Fruit fly (Drosophila melanogaster) whole organism, embryonic: Measurements from ENCODE around the gene CG11581.

Source experiments
- Ada2b ChIP-seq: fragments of 200-800 bp; sonication (Bioruptor generic); IDR thresholded peaks from 2 replicates; pipeline ENCODE4 v1.3.6; 2022; ENCODE audit warnings: missing biosample characterization, missing genetic modification characterization
- CG10147 ChIP-seq: fragments of 200-800 bp; sonication (Bioruptor generic); optimal IDR thresholded peaks from 2 replicates; lab custom pipeline; 2019; ENCODE audit warnings: missing biosample characterization, mild to moderate bottlenecking, missing genetic modification characterization, moderate library complexity
- CG10366 ChIP-seq: fragments of 200-800 bp; sonication (Bioruptor generic); IDR thresholded peaks from 2 replicates; pipeline ENCODE4 v1.3.6; 2022; ENCODE audit warnings: missing biosample characterization, missing genetic modification characterization
- CG11504 ChIP-seq: fragments of 200-800 bp; sonication (Bioruptor generic); optimal IDR thresholded peaks from 3 replicates; lab custom pipeline; 2019; ENCODE audit warnings: missing biosample characterization, mild to moderate bottlenecking, missing genetic modification characterization, moderate library complexity
- CG12391 ChIP-seq: fragments of 200-800 bp; sonication (Bioruptor generic); optimal IDR thresholded peaks from 3 replicates; lab custom pipeline; 2018; ENCODE audit warnings: missing biosample characterization, mild to moderate bottlenecking, missing genetic modification characterization, moderate library complexity
- CG12744 ChIP-seq: fragments of 200-800 bp; sonication (Bioruptor generic); optimal IDR thresholded peaks from 2 replicates; lab custom pipeline; 2016; ENCODE audit warnings: missing biosample characterization, missing genetic modification characterization
- CG12769 ChIP-seq: fragments of 200-800 bp; sonication (Bioruptor generic); optimal IDR thresholded peaks from 2 replicates; lab custom pipeline; 2019; ENCODE audit warnings: missing biosample characterization, mild to moderate bottlenecking, missing genetic modification characterization, moderate library complexity
- CG13624 ChIP-seq: fragments of 200-800 bp; sonication (Bioruptor generic); optimal IDR thresholded peaks from 2 replicates; lab custom pipeline; 2016; ENCODE audit warnings: missing biosample characterization, missing genetic modification characterization
- CG14965 ChIP-seq: fragments of 200-800 bp; sonication (Bioruptor generic); optimal IDR thresholded peaks from 2 replicates; lab custom pipeline; 2016; ENCODE audit warnings: missing biosample characterization, missing genetic modification characterization, borderline replicate concordance
- CG15514 ChIP-seq: fragments of 200-800 bp; sonication (Bioruptor generic); optimal IDR thresholded peaks from 3 replicates; lab custom pipeline; 2017; ENCODE audit warnings: missing biosample characterization, missing genetic modification characterization, mild to moderate bottlenecking, moderate library complexity, missing genetic modification reagents
- CG16815 ChIP-seq: fragments of 200-800 bp; sonication (Bioruptor generic); optimal IDR thresholded peaks from 3 replicates; lab custom pipeline; 2017; ENCODE audit warnings: missing biosample characterization, mild to moderate bottlenecking, missing genetic modification characterization
- CG1792 ChIP-seq: fragments of 200-800 bp; sonication (Bioruptor generic); optimal IDR thresholded peaks from 2 replicates; lab custom pipeline; 2016; ENCODE audit warnings: missing biosample characterization, missing genetic modification characterization
- CG31224 ChIP-seq: fragments of 200-800 bp; sonication (Bioruptor generic); IDR thresholded peaks from 2 replicates; pipeline ENCODE4 v1.3.6; 2022; ENCODE audit warnings: missing biosample characterization, missing genetic modification characterization
- CG32772 ChIP-seq: fragments of 200-800 bp; sonication (Bioruptor generic); IDR thresholded peaks from 2 replicates; pipeline ENCODE4 v1.3.6; 2022; ENCODE audit warnings: missing biosample characterization, missing genetic modification characterization
- CG43689 ChIP-seq: fragments of 200-800 bp; sonication (Bioruptor generic); IDR thresholded peaks from 2 replicates; pipeline ENCODE4 v1.3.6; 2022; ENCODE audit warnings: missing biosample characterization, missing genetic modification characterization
- CG6765 ChIP-seq: fragments of 200-800 bp; sonication (Bioruptor generic); optimal IDR thresholded peaks from 3 replicates; lab custom pipeline; 2017; ENCODE audit warnings: missing biosample characterization, mild to moderate bottlenecking, missing genetic modification characterization
- CG6813 ChIP-seq: fragments of 200-800 bp; sonication (Bioruptor generic); optimal IDR thresholded peaks from 2 replicates; lab custom pipeline; 2017; ENCODE audit warnings: missing biosample characterization, missing genetic modification characterization, mild to moderate bottlenecking, moderate library complexity, missing genetic modification reagents
- CG7928 ChIP-seq: fragments of 200-800 bp; sonication (Bioruptor generic); optimal IDR thresholded peaks from 2 replicates; lab custom pipeline; 2017; ENCODE audit warnings: missing biosample characterization, mild to moderate bottlenecking, missing genetic modification characterization
- CG8290 ChIP-seq, 3 experiments: fragments of 200-800 bp; sonication (Bioruptor generic); optimal IDR thresholded peaks; 2 replicates each; lab custom pipeline; 2016 to 2019; ENCODE audit warnings: missing biosample characterization in 3 of 3, missing genetic modification characterization in 3 of 3, mild to moderate bottlenecking in 2 of 3, moderate library complexity in 1 of 3
- CG8924 ChIP-seq: fragments of 200-800 bp; optimal IDR thresholded peaks from 3 replicates; lab custom pipeline; 2019; ENCODE audit warnings: missing biosample characterization, mild to moderate bottlenecking, missing genetic modification characterization, moderate library complexity
- CTCF ChIP-seq: fragments of 200-800 bp; sonication (Bioruptor generic); optimal IDR thresholded peaks from 2 replicates; lab custom pipeline; 2017; ENCODE audit warnings: missing biosample characterization, mild to moderate bottlenecking, missing genetic modification characterization, moderate library complexity
- Dek ChIP-seq: fragments of 200-800 bp; sonication (Bioruptor generic); optimal IDR thresholded peaks from 3 replicates; lab custom pipeline; 2019; ENCODE audit warnings: missing biosample characterization, mild to moderate bottlenecking, missing genetic modification characterization, moderate library complexity
- Fer1 ChIP-seq: fragments of 200-800 bp; sonication (Bioruptor generic); optimal IDR thresholded peaks from 2 replicates; lab custom pipeline; 2017; ENCODE audit warnings: missing biosample characterization, mild to moderate bottlenecking, missing genetic modification characterization
- Fer3 ChIP-seq: fragments of 200-800 bp; sonication (Bioruptor generic); optimal IDR thresholded peaks from 2 replicates; lab custom pipeline; 2018; ENCODE audit warnings: missing biosample characterization, mild to moderate bottlenecking, missing genetic modification characterization, moderate library complexity
- Hmr ChIP-seq: fragments of 200-800 bp; sonication (Bioruptor generic); optimal IDR thresholded peaks from 3 replicates; lab custom pipeline; 2017; ENCODE audit warnings: mild to moderate bottlenecking, missing biosample characterization, missing genetic modification reagents, missing genetic modification characterization
- MBD-R2 ChIP-seq: fragments of 200-800 bp; sonication (Bioruptor generic); IDR thresholded peaks from 2 replicates; pipeline ENCODE4 v1.3.6; 2022; ENCODE audit warnings: missing biosample characterization, missing genetic modification characterization
- Med ChIP-seq: fragments of 200-800 bp; sonication (Bioruptor generic); peaks from one replicate; lab custom pipeline; 2016; ENCODE audit warnings: missing biosample characterization, missing genetic modification characterization, mild to moderate bottlenecking, inconsistent platforms, moderate library complexity
- Nf-YC ChIP-seq: fragments of 200-800 bp; optimal IDR thresholded peaks from 3 replicates; lab custom pipeline; 2019; ENCODE audit warnings: missing biosample characterization, mild to moderate bottlenecking, missing genetic modification characterization, moderate library complexity
- Ptx1 ChIP-seq: fragments of 200-800 bp; sonication (Bioruptor generic); IDR thresholded peaks from 2 replicates; pipeline ENCODE4 v1.3.6; 2022; ENCODE audit warnings: missing biosample characterization, missing genetic modification characterization
- Rfx ChIP-seq: fragments of 200-800 bp; sonication (Bioruptor generic); IDR thresholded peaks from 2 replicates; pipeline ENCODE4 v1.3.6; 2022; ENCODE audit warnings: missing biosample characterization, missing genetic modification characterization
- Scr ChIP-seq: fragments of 200-800 bp; sonication (Bioruptor generic); IDR thresholded peaks from 2 replicates; pipeline ENCODE4 v1.3.6; 2022; ENCODE audit warnings: missing biosample characterization, missing genetic modification characterization; ENCODE audit not compliant: partially characterized antibody
- Six4 ChIP-seq: fragments of 200-800 bp; sonication (Bioruptor generic); optimal IDR thresholded peaks from 2 replicates; lab custom pipeline; 2016; ENCODE audit warnings: missing biosample characterization, missing genetic modification characterization
- Sry-β ChIP-seq: fragments of 200-800 bp; sonication (Bioruptor generic); optimal IDR thresholded peaks from 2 replicates; lab custom pipeline; 2018; ENCODE audit warnings: missing biosample characterization, mild to moderate bottlenecking, missing genetic modification characterization, moderate library complexity
- abd-A ChIP-seq: fragments of 200-800 bp; sonication (Bioruptor generic); optimal IDR thresholded peaks from 3 replicates; lab custom pipeline; 2019; ENCODE audit warnings: missing biosample characterization, mild to moderate bottlenecking, missing genetic modification characterization, moderate library complexity
- dpn ChIP-seq, 2 experiments: fragments of 200-800 bp; sonication (Bioruptor generic); optimal IDR thresholded peaks; 3 replicates each; lab custom pipeline; 2016; ENCODE audit warnings: missing biosample characterization in 2 of 2, missing genetic modification characterization in 2 of 2
- gem ChIP-seq: fragments of 200-800 bp; sonication (Bioruptor generic); optimal IDR thresholded peaks from 2 replicates; lab custom pipeline; 2019; ENCODE audit warnings: missing biosample characterization, mild to moderate bottlenecking, missing genetic modification characterization, moderate library complexity
- lbe ChIP-seq: fragments of 200-800 bp; sonication (Bioruptor generic); optimal IDR thresholded peaks from 2 replicates; lab custom pipeline; 2016; ENCODE audit warnings: missing biosample characterization, mild to moderate bottlenecking, missing genetic modification characterization
- lilli ChIP-seq: fragments of 200-800 bp; sonication (Bioruptor generic); optimal IDR thresholded peaks from 3 replicates; lab custom pipeline; 2016; ENCODE audit warnings: missing biosample characterization, missing genetic modification characterization
- nmo ChIP-seq: fragments of 200-800 bp; sonication (Bioruptor generic); optimal IDR thresholded peaks from 2 replicates; lab custom pipeline; 2018; ENCODE audit warnings: missing biosample characterization, mild to moderate bottlenecking, missing genetic modification characterization, moderate library complexity
- pan ChIP-seq, 4 experiments: fragments of >200 bp in 3 of 4; fragments of 200-800 bp in 1 of 4; sonication (Bioruptor generic) in 1 of 4; optimal IDR thresholded peaks in 3 of 4; IDR thresholded peaks in 1 of 4; 2 replicates each; pipeline versions ENCODE4 v1.3.6 to Lab custom; 2017 to 2022; ENCODE audit warnings: missing biosample characterization in 2 of 4, missing genetic modification characterization in 2 of 4, mixed read lengths in 1 of 4
- ranshi ChIP-seq: fragments of 200-800 bp; sonication (Bioruptor generic); IDR thresholded peaks from 2 replicates; pipeline ENCODE4 v1.3.6; 2022; ENCODE audit warnings: missing biosample characterization, missing genetic modification characterization
- rib ChIP-seq: fragments of 200-800 bp; sonication (Bioruptor generic); IDR thresholded peaks from 2 replicates; pipeline ENCODE4 v1.3.6; 2022; ENCODE audit warnings: missing biosample characterization, missing genetic modification characterization
- sc ChIP-seq, 3 experiments: fragments of >200 bp in 2 of 3; fragments of 200-800 bp in 1 of 3; sonication (Bioruptor generic) in 1 of 3; optimal IDR thresholded peaks; 2 replicates in 2 of 3; 3 replicates in 1 of 3; lab custom pipeline; 2017; ENCODE audit warnings: mild to moderate bottlenecking in 1 of 3, missing biosample characterization in 1 of 3, missing genetic modification characterization in 1 of 3, missing genetic modification reagents in 1 of 3
- sens ChIP-seq: fragments of 200-800 bp; sonication (Bioruptor generic); peaks from one replicate; lab custom pipeline; 2016; ENCODE audit warnings: missing biosample characterization, missing genetic modification characterization
- sob ChIP-seq: fragments of 200-800 bp; sonication (Bioruptor generic); IDR thresholded peaks from 2 replicates; pipeline ENCODE4 v1.3.6; 2022; ENCODE audit warnings: missing biosample characterization, missing genetic modification characterization
- tio ChIP-seq: fragments of 200-800 bp; sonication (Bioruptor generic); optimal IDR thresholded peaks from 2 replicates; lab custom pipeline; 2017; ENCODE audit warnings: missing biosample characterization, missing genetic modification characterization, inconsistent platforms
- unpg ChIP-seq: fragments of 200-800 bp; sonication (Bioruptor generic); optimal IDR thresholded peaks from 3 replicates; lab custom pipeline; 2018; ENCODE audit warnings: missing biosample characterization, mild to moderate bottlenecking, missing genetic modification characterization, moderate library complexity
- vvl ChIP-seq: fragments of 200-800 bp; sonication (Bioruptor generic); IDR thresholded peaks from 2 replicates; pipeline ENCODE4 v1.3.6; 2022; ENCODE audit warnings: missing biosample characterization, missing genetic modification characterization

CG11581 gene

dm6 chrX:14169068-14169642 is 7.6 kb upstream of the CG11581 start, which contains the start of gene CG12480 (continued):
- no peak for TF ChIP-seq Sry-β (GFP tag; lab: Kevin White, UChicago)
- peak; percentile 61 for TF ChIP-seq gem (tag; lab: Kevin White, UChicago)
- TF ChIP-seq lilli (GFP tag; lab: Kevin White, UChicago) = peak; percentile 75
- no peak for TF ChIP-seq Scr (GFP tag; lab: Robert Waterston, UW)
- peak; percentile 20; the same call in 1 of the 2 replicates for TF ChIP-seq Ada2b (GFP tag; lab: Robert Waterston, UW)
- no peak for TF ChIP-seq Nf-YC
- TF ChIP-seq CG10147 (GFP tag; lab: Kevin White, UChicago) = peak; percentile 85
- TF ChIP-seq CG6813 (GFP tag; lab: Kevin White, UChicago) = peak; percentile 16
- TF ChIP-seq CG11504 (tag; lab: Kevin White, UChicago) = peak; percentile 27
- TF ChIP-seq CG7928 = peak; percentile 32
- TF ChIP-seq lbe (GFP tag; lab: Kevin White, UChicago) = no peak
- no peak for TF ChIP-seq CG43689 (GFP tag; lab: Robert Waterston, UW)
- peak; percentile 6 for TF ChIP-seq sens (GFP tag; lab: Kevin White, UChicago)
- peak; percentile 55; the same call in 1 of the 2 replicates for TF ChIP-seq ranshi (GFP tag; lab: Robert Waterston, UW)
- peak; percentile 32 for TF ChIP-seq Fer1 (GFP tag; lab: Kevin White, UChicago)
- no peak for TF ChIP-seq pan (optimal IDR thresholded peaks at IDR 0.05; lab: Kevin White, UChicago)
- peak in 1 of 2 experiments; percentile 9 for TF ChIP-seq pan (GFP tag; optimal IDR thresholded peaks at IDR 0.05 in 1 of 2, IDR thresholded peaks at IDR 0.05 in 1 of 2)
- TF ChIP-seq CG12769 = peak; percentile 77
- TF ChIP-seq CG6765 (GFP tag; lab: Kevin White, UChicago) = peak; percentile 43
- peak; percentile 32; the same call in 1 of the 2 replicates for TF ChIP-seq MBD-R2
- peak; percentile 18 to 39 for TF ChIP-seq dpn (GFP tag; optimal IDR thresholded peaks at IDR 0.05; lab: Kevin White, UChicago)
- peak; percentile 6 for TF ChIP-seq nmo (GFP tag; lab: Kevin White, UChicago)
- TF ChIP-seq CG8924 (tag; lab: Kevin White, UChicago) = peak; percentile 40
- peak; percentile 11 for TF ChIP-seq Six4
- peak; percentile 9 for TF ChIP-seq CG16815 (GFP tag; lab: Kevin White, UChicago)
- TF ChIP-seq CG10366 (GFP tag; lab: Robert Waterston, UW) = peak; percentile 25; the same call in 1 of the 2 replicates
- TF ChIP-seq Fer3 (tag; lab: Kevin White, UChicago) = peak; percentile 64
- no peak for TF ChIP-seq CG14965 (GFP tag; lab: Kevin White, UChicago)
- peak; percentile 51 for TF ChIP-seq CG15514 (GFP tag; lab: Kevin White, UChicago)
- peak; percentile 90 for TF ChIP-seq Med (GFP tag; lab: Kevin White, UChicago)
- TF ChIP-seq CG13624 (GFP tag; lab: Kevin White, UChicago) = peak; percentile 51
- TF ChIP-seq CG8290 (GFP tag; optimal IDR thresholded peaks at IDR 0.05; lab: Kevin White, UChicago) = no peak
- TF ChIP-seq CG8290 (tag; optimal IDR thresholded peaks at IDR 0.05; lab: Kevin White, UChicago) = peak in 1 of 2 experiments; percentile 76
- peak; percentile 61 for TF ChIP-seq unpg
- peak; percentile 16 for TF ChIP-seq tio (GFP tag; lab: Kevin White, UChicago)
- TF ChIP-seq sob = peak; percentile 53; the same call in 1 of the 2 replicates
- TF ChIP-seq CG12744 (GFP tag; lab: Kevin White, UChicago) = peak; percentile 24
- no peak for TF ChIP-seq CG1792
- TF ChIP-seq CG12391 (tag; lab: Kevin White, UChicago) = peak; percentile 26
- peak; percentile 13; the same call in 1 of the 2 replicates for TF ChIP-seq CG32772
- TF ChIP-seq CTCF = no peak
- TF ChIP-seq rib = 0 out of 2 replicates have a peak, but pooled peaks have one; percentile 55
- peak; percentile 28 for TF ChIP-seq abd-A (tag; lab: Kevin White, UChicago)
- 0 out of 2 replicates have a peak, but pooled peaks have one; percentile 37 for TF ChIP-seq vvl (GFP tag; lab: Robert Waterston, UW)
- no peak for TF ChIP-seq sc (optimal IDR thresholded peaks at IDR 0.05; lab: Kevin White, UChicago)
- TF ChIP-seq sc (GFP tag; optimal IDR thresholded peaks at IDR 0.05; lab: Kevin White, UChicago) = no peak
- peak; percentile 65 for TF ChIP-seq CG31224 (GFP tag; lab: Robert Waterston, UW)
- TF ChIP-seq Ptx1 (GFP tag; lab: Robert Waterston, UW) = 0 out of 2 replicates have a peak, but pooled peaks have one; percentile 23
- TF ChIP-seq Rfx (GFP tag; lab: Robert Waterston, UW) = peak; percentile 90
- TF ChIP-seq Hmr (GFP tag; lab: Kevin White, UChicago) = peak; percentile 70
- TF ChIP-seq Dek (tag; lab: Kevin White, UChicago) = peak; percentile 55
